Fruit fly (Drosophila melanogaster): ENCODE results near the gene CG9427.

Gene CG9427

DNA sequence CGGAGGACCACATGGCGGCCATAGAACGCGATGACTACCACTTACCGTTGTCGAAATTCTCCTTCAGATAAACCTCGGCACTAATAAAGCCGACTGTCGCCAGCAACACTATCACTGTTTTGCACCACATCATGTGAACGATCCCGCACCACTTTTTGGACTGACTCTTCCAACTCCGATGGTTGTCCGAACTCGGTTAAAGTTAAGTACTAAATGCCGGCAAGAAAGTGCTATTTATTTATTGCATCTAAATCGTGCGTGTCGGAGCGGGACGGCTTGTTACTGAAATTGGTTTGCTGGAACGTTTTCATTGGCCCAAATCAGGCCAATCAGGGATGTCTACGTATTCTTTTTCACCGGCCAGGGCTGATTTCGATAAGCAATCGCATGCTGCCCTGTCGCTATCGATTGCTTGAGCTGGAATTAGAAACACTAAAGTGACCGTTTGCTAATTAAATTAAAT lies 3.9 kb upstream of the CG9427 start, which contains the start of gene Calr (continued):
- TF ChIP-seq CG8924 (tag; optimal IDR thresholded peaks at IDR 0.05): peak; percentile 78
- TF ChIP-seq cad (GFP tag; optimal IDR thresholded peaks at IDR 0.05): peak; percentile 89
- TF ChIP-seq Side (GFP tag; optimal IDR thresholded peaks at IDR 0.05): peak; percentile 22
- no peak for TF ChIP-seq Nf-YA (GFP tag; IDR thresholded peaks at IDR 0.05)
- peak; percentile 48 for TF ChIP-seq CG1603 (tag; optimal IDR thresholded peaks at IDR 0.05)
- no peak for TF ChIP-seq CG4360 (GFP tag; IDR thresholded peaks at IDR 0.05)
- peak; percentile 18 for TF ChIP-seq CG9609 (GFP tag; optimal IDR thresholded peaks at IDR 0.05)
- TF ChIP-seq gsb (GFP tag; IDR thresholded peaks at IDR 0.05): no peak
- TF ChIP-seq CG17328 (GFP tag; IDR thresholded peaks at IDR 0.05): no peak
- TF ChIP-seq ab (GFP tag; optimal IDR thresholded peaks at IDR 0.05): peak; percentile 53
- no peak for TF ChIP-seq emc (GFP tag; optimal IDR thresholded peaks at IDR 0.05)
- peak in 1 of 2 experiments; percentile 3 for TF ChIP-seq chif (GFP tag; optimal IDR thresholded peaks at IDR 0.05)
- peak; percentile 0 for TF ChIP-seq ems (GFP tag; optimal IDR thresholded peaks at IDR 0.05)
- TF ChIP-seq CG10147 (GFP tag; optimal IDR thresholded peaks at IDR 0.05): no peak
- TF ChIP-seq Fer3 (tag; optimal IDR thresholded peaks at IDR 0.05): peak; percentile 12
- TF ChIP-seq Oli (tag; optimal IDR thresholded peaks at IDR 0.05): no peak
- peak; percentile 47 for TF ChIP-seq CG7928 (GFP tag; optimal IDR thresholded peaks at IDR 0.05)
- peak; percentile 30 for TF ChIP-seq D19A (tag; optimal IDR thresholded peaks at IDR 0.05)
- peak; percentile 8 for TF ChIP-seq fd64A (GFP tag; optimal IDR thresholded peaks at IDR 0.05)
- no peak for TF ChIP-seq rib (GFP tag; IDR thresholded peaks at IDR 0.05)
- no peak for TF ChIP-seq CG4404 (GFP tag; IDR thresholded peaks at IDR 0.05)
- TF ChIP-seq sens (GFP tag): peak; percentile 88
- no peak for TF ChIP-seq peb (GFP tag; IDR thresholded peaks at IDR 0.05)
- no peak for TF ChIP-seq Dref (GFP tag; IDR thresholded peaks at IDR 0.05)
- peak; percentile 57 for TF ChIP-seq CG9727 (GFP tag; optimal IDR thresholded peaks at IDR 0.05)
- TF ChIP-seq sr (GFP tag; IDR thresholded peaks at IDR 0.05): no peak
- TF ChIP-seq CG12219 (GFP tag; optimal IDR thresholded peaks at IDR 0.05): peak; percentile 39
- TF ChIP-seq CG11247 (GFP tag; IDR thresholded peaks at IDR 0.05): no peak
- TF ChIP-seq CG3281 (GFP tag; optimal IDR thresholded peaks at IDR 0.05): peak; percentile 43
- TF ChIP-seq bcd (GFP tag; optimal IDR thresholded peaks at IDR 0.05): peak; percentile 36
- no peak for TF ChIP-seq Abd-B (GFP tag; optimal IDR thresholded peaks at IDR 0.05)
- TF ChIP-seq CG31441 (GFP tag; IDR thresholded peaks at IDR 0.05): no peak
- TF ChIP-seq CG12071 (GFP tag; optimal IDR thresholded peaks at IDR 0.05): no peak
- TF ChIP-seq CG3163 (GFP tag; optimal IDR thresholded peaks at IDR 0.05): peak; percentile 27
- no peak for TF ChIP-seq h (optimal IDR thresholded peaks at IDR 0.05)
- TF ChIP-seq stwl (tag; optimal IDR thresholded peaks at IDR 0.05): peak; percentile 97
- peak; percentile 21 for TF ChIP-seq tin (GFP tag; optimal IDR thresholded peaks at IDR 0.05)
- TF ChIP-seq Ets97D (GFP tag; optimal IDR thresholded peaks at IDR 0.05): peak; percentile 92
- TF ChIP-seq CG17829 (tag; optimal IDR thresholded peaks at IDR 0.05): peak; percentile 78
- peak in 1 of 2 experiments; percentile 29 for TF ChIP-seq tll (GFP tag; optimal IDR thresholded peaks at IDR 0.05)
- peak; percentile 36 for TF ChIP-seq run (tag; optimal IDR thresholded peaks at IDR 0.05)
- no peak for TF ChIP-seq amos (GFP tag; IDR thresholded peaks at IDR 0.05; ENCODE audit: partially characterized antibody)
- TF ChIP-seq HmgZ (tag; optimal IDR thresholded peaks at IDR 0.05): peak; percentile 51
- TF ChIP-seq CG31224 (GFP tag; IDR thresholded peaks at IDR 0.05): no peak
- TF ChIP-seq ci (GFP tag; IDR thresholded peaks at IDR 0.05): no peak
- no peak for TF ChIP-seq pum (GFP tag; optimal IDR thresholded peaks at IDR 0.05)
- no peak for TF ChIP-seq stc (GFP tag; IDR thresholded peaks at IDR 0.05)
- TF ChIP-seq en (GFP tag; optimal IDR thresholded peaks at IDR 0.05): no peak
- no peak for TF ChIP-seq sim (GFP tag; IDR thresholded peaks at IDR 0.05)
- TF ChIP-seq CG11560 (tag; IDR thresholded peaks at IDR 0.05): no peak
- no peak for TF ChIP-seq prd (optimal IDR thresholded peaks at IDR 0.05)
- TF ChIP-seq prd (GFP tag; IDR thresholded peaks at IDR 0.05): no peak
- TF ChIP-seq dm (GFP tag; optimal IDR thresholded peaks at IDR 0.05): no peak

All from whole organism, embryonic.